Fruit fly (Drosophila melanogaster): Measurements from ENCODE around the gene Srp54.

Gene Srp54

DNA sequence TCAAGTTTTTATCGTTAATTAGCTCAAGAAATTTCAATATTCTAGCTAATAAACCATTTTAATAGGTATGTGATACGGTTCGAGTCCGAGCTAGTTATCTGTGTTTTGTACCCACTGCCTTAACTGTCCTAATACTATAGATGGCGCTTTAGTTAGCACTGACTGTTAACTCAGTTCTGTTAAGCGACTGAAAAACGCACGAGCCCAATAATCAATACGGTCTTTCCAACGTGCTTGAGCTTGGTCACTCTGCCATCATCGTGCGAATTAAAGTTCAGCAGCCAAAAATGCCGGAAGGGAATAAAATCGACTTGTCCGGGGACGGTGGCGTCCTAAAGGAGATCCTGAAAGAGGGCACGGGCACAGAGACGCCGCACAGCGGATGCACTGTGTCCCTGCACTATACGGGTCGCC is 24.8 kb upstream of the Srp54 start, which contains the start of gene Fkbp59 (continued):
- TF ChIP-seq Awh (GFP tag; IDR thresholded peaks at IDR 0.05) (no peak), Dad (GFP tag; optimal IDR thresholded peaks at IDR 0.05) (no peak), gsb (GFP tag; IDR thresholded peaks at IDR 0.05) (no peak), Bdp1 (GFP tag; optimal IDR thresholded peaks at IDR 0.05) (no peak), CG17829 (tag; optimal IDR thresholded peaks at IDR 0.05) (peak; percentile 9), CG8944 (GFP tag; optimal IDR thresholded peaks at IDR 0.05) (no peak), Deaf1 (tag; optimal IDR thresholded peaks at IDR 0.05) (peak; percentile 6), fru (optimal IDR thresholded peaks at IDR 0.05) (no peak), ERR (GFP tag; optimal IDR thresholded peaks at IDR 0.05) (no peak), Sin3A (optimal IDR thresholded peaks at IDR 0.05) (no peak), Fer2 (tag; optimal IDR thresholded peaks at IDR 0.05) (no peak), Dfd (GFP tag; optimal IDR thresholded peaks at IDR 0.05) (no peak), sima (GFP tag; optimal IDR thresholded peaks at IDR 0.05) (no peak), CG15269 (tag; optimal IDR thresholded peaks at IDR 0.05) (no peak), Dp (GFP tag; optimal IDR thresholded peaks at IDR 0.05) (peak; percentile 42), CG3726 (GFP tag; IDR thresholded peaks at IDR 0.05) (no peak), TFAM (GFP tag; optimal IDR thresholded peaks at IDR 0.05) (no peak), sna (GFP tag; IDR thresholded peaks at IDR 0.05; ENCODE audit: partially characterized antibody) (peak; percentile 69), CG15479 (GFP tag; optimal IDR thresholded peaks at IDR 0.05) (no peak), CG7963 (GFP tag; IDR thresholded peaks at IDR 0.05; ENCODE audit: partially characterized antibody) (peak; percentile 90), sisA (GFP tag; IDR thresholded peaks at IDR 0.05) (no peak), YL-1 (GFP tag; optimal IDR thresholded peaks at IDR 0.05) (no peak), Optix (GFP tag; IDR thresholded peaks at IDR 0.05) (no peak), nmo (GFP tag; optimal IDR thresholded peaks at IDR 0.05) (peak; percentile 17), yki (optimal IDR thresholded peaks at IDR 0.05) (no peak), NC2β (GFP tag; optimal IDR thresholded peaks at IDR 0.05) (no peak), CG8478 (optimal IDR thresholded peaks at IDR 0.05) (no peak), Atf-2 (GFP tag; optimal IDR thresholded peaks at IDR 0.05) (no peak), CG7372 (GFP tag; IDR thresholded peaks at IDR 0.05) (0 out of 2 replicates have a peak, but pooled peaks have one; percentile 10), gcm2 (GFP tag; optimal IDR thresholded peaks at IDR 0.05) (no peak), E2f2 (GFP tag; IDR thresholded peaks at IDR 0.05) (peak; percentile 54), CG1233 (GFP tag; optimal IDR thresholded peaks at IDR 0.05) (no peak), wor (GFP tag; IDR thresholded peaks at IDR 0.05) (no peak), HHEX (GFP tag; optimal IDR thresholded peaks at IDR 0.05) (no peak), jing (GFP tag; optimal IDR thresholded peaks at IDR 0.05) (no peak), CG8290 (GFP tag; optimal IDR thresholded peaks at IDR 0.05) (peak; percentile 54), CG8290 (tag; optimal IDR thresholded peaks at IDR 0.05) (peak in 1 of 2 experiments; percentile 79), CG14441 (GFP tag; IDR thresholded peaks at IDR 0.05) (no peak), sens (GFP tag) (no peak), NK7.1 (GFP tag; optimal IDR thresholded peaks at IDR 0.05) (no peak), CG7786 (GFP tag; optimal IDR thresholded peaks at IDR 0.05) (no peak), chm (GFP tag; IDR thresholded peaks at IDR 0.05) (no peak), CG12104 (GFP tag; optimal IDR thresholded peaks at IDR 0.05) (no peak), CG10267 (tag; optimal IDR thresholded peaks at IDR 0.05) (peak; percentile 31), lbe (GFP tag; optimal IDR thresholded peaks at IDR 0.05) (no peak), dm (GFP tag; optimal IDR thresholded peaks at IDR 0.05) (peak; percentile 66), mam (GFP tag; optimal IDR thresholded peaks at IDR 0.05) (no peak), CG1602 (GFP tag; optimal IDR thresholded peaks at IDR 0.05) (no peak), CG10321 (GFP tag; IDR thresholded peaks at IDR 0.05) (no peak), CG8281 (tag; optimal IDR thresholded peaks at IDR 0.05) (no peak), NFAT (GFP tag; IDR thresholded peaks at IDR 0.05) (peak; percentile 27; the same call in 1 of the 2 replicates), tna (GFP tag; IDR thresholded peaks at IDR 0.05; ENCODE audit: partially characterized antibody) (peak; percentile 99), Ssrp (tag; optimal IDR thresholded peaks at IDR 0.05) (no peak), CG1603 (tag; optimal IDR thresholded peaks at IDR 0.05) (peak; percentile 63)

All from whole organism, embryonic.